Fruit fly (Drosophila melanogaster): Measurements from ENCODE around the gene Irbp18.

Irbp18 gene

dm6 chr3L:11123598-11124284 is 25.8 kb upstream of the Irbp18 start:
- no peak for TF ChIP-seq psq (optimal IDR thresholded peaks at IDR 0.05)
- no peak for TF ChIP-seq h (optimal IDR thresholded peaks at IDR 0.05)
- no peak for TF ChIP-seq insv (optimal IDR thresholded peaks at IDR 0.05)
- TF ChIP-seq Myc (optimal IDR thresholded peaks at IDR 0.05): no peak
- no peak for TF ChIP-seq Sin3A (optimal IDR thresholded peaks at IDR 0.05)

- no peak for TF ChIP-seq h (optimal IDR thresholded peaks at IDR 0.05)
- no peak for TF ChIP-seq psq (optimal IDR thresholded peaks at IDR 0.05)
- no peak for TF ChIP-seq Sin3A (optimal IDR thresholded peaks at IDR 0.05)
- TF ChIP-seq ttk (optimal IDR thresholded peaks at IDR 0.05): no peak
- TF ChIP-seq Myc (optimal IDR thresholded peaks at IDR 0.05): no peak
- no peak for TF ChIP-seq insv (optimal IDR thresholded peaks at IDR 0.05)
Observed at dm6 chr3L:11123088-11123487, 25.1 kb upstream of the Irbp18 start, which contains the start of the genes Ufd1 and NaPi-III. Gene Ufd1 (minus strand): TSS chr3L:11123216. Gene NaPi-III (plus strand): TSS chr3L:11123348.

- TF ChIP-seq Sin3A (optimal IDR thresholded peaks at IDR 0.05): no peak
- no peak for TF ChIP-seq insv (optimal IDR thresholded peaks at IDR 0.05)
- no peak for TF ChIP-seq h (optimal IDR thresholded peaks at IDR 0.05)
- no peak for TF ChIP-seq psq (optimal IDR thresholded peaks at IDR 0.05)
- TF ChIP-seq ttk (optimal IDR thresholded peaks at IDR 0.05): no peak
- TF ChIP-seq Myc (optimal IDR thresholded peaks at IDR 0.05): no peak
Observed at dm6 chr3L:11120419-11120958, 22.5 kb upstream of the Irbp18 start, which contains the start of the genes FoxK and mRpL2. Gene FoxK (minus strand): TSS chr3L:11120783. Gene mRpL2 (plus strand): TSS chr3L:11120847.

DNA sequence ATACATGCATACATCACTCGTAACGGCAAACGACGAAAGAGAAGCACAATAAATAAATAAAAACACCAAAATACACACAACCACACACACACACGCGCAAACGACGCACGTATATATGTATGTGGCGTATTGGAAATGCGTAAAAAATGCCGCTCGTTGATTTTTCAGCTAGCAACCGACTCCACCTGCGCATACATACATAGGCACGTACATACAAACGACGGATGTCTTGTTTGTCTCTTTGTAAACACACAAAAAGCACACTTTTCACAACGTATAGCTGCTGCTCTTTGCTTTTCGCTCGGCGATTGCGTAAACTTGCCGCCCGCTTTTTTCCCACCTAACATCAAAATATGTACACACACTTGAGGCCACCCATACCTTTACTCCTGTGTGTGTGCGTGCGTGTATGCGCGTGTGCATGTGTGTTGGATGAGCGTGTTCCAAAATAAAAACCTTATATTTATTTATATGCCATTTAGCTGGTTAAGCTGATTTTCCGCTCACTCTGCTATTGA is 22.0 kb upstream of the Irbp18 start:
- TF ChIP-seq Myc (optimal IDR thresholded peaks at IDR 0.05): no peak
- TF ChIP-seq h (optimal IDR thresholded peaks at IDR 0.05): no peak
- TF ChIP-seq psq (optimal IDR thresholded peaks at IDR 0.05): no peak
- no peak for TF ChIP-seq insv (optimal IDR thresholded peaks at IDR 0.05)
- TF ChIP-seq Sin3A (optimal IDR thresholded peaks at IDR 0.05): no peak
- TF ChIP-seq ttk (optimal IDR thresholded peaks at IDR 0.05): no peak

- TF ChIP-seq insv (optimal IDR thresholded peaks at IDR 0.05) (no peak), ttk (optimal IDR thresholded peaks at IDR 0.05) (no peak), psq (optimal IDR thresholded peaks at IDR 0.05) (no peak), Sin3A (optimal IDR thresholded peaks at IDR 0.05) (no peak), h (optimal IDR thresholded peaks at IDR 0.05) (no peak), Myc (optimal IDR thresholded peaks at IDR 0.05) (no peak)
Observed at dm6 chr3L:11119396-11119900, 21.5 kb upstream of the Irbp18 start.

dm6 chr3L:11118627-11119395 is 20.8 kb upstream of the Irbp18 start:
- TF ChIP-seq Myc (optimal IDR thresholded peaks at IDR 0.05) (no peak), insv (optimal IDR thresholded peaks at IDR 0.05) (no peak), ttk (optimal IDR thresholded peaks at IDR 0.05) (no peak), Sin3A (optimal IDR thresholded peaks at IDR 0.05) (no peak), psq (optimal IDR thresholded peaks at IDR 0.05) (no peak), h (optimal IDR thresholded peaks at IDR 0.05) (no peak)

DNA sequence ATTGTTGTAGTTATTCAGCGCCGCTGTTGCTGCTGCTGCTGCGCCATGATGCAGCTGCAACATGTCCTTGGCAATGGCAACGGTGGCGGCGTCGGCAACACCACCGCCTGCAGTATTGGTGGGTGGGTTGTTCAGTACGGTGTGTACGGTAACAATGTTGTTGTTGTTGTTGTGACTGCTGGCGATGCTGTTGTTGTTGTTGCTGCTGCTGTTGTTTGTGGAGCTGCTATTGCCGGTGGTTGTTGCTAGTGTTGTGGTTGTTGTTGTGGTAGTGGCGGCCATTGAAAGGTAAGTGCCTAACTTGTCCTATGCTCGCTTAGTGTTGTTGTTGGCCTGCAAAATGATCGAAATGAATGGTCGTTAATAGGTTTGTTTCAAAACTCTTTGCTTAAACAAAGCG is 19.7 kb upstream of the Irbp18 start:
- no peak for TF ChIP-seq Myc (optimal IDR thresholded peaks at IDR 0.05)
- no peak for TF ChIP-seq ttk (optimal IDR thresholded peaks at IDR 0.05)
- TF ChIP-seq Sin3A (optimal IDR thresholded peaks at IDR 0.05): no peak
- no peak for TF ChIP-seq psq (optimal IDR thresholded peaks at IDR 0.05)
- TF ChIP-seq insv (optimal IDR thresholded peaks at IDR 0.05): no peak
- TF ChIP-seq h (optimal IDR thresholded peaks at IDR 0.05): no peak

DNA sequence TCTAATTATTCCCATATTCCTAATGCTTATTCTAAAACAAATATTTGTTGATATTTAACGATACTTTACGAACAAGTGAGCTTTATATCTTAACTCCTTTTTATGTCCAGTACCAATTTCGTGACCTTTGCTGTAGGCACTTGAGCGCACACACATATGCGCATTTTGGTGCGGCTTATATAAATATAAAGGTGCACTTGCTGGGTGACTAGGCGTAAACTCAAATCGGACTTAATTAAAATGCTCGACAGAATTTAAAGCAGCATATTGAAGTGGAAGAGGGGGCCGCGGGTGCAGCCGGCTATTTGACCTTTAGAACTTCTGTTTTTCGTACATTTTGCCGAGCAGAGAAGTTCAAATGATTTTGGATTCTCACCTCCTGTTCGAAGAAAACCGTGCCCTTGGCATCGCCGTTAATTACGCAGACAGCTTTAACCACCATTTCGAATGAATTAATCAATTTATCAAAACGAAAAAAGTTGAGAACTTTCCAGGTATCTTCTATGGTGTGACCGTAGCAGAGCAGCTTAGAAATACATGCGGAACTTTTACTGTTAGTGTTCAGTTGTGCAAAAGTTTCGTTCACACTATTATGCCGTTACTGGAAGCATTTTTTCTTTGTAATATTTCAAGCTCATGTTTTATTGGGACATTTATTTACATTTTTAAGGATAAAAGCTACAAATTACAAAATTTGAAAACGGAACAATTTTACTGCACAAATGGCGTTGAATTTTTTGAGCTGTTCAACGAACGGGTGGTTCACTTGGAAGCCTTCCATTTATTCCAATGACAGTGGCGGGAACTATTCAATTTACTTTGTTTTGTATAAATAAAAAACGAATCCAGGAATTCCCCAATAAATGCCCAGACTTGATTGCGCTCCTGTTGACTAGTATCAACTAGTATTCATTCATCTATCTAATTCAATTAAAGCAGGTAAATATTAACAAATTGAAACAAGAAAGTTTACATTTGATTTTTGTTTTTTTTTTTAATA is 15.5 kb upstream of the Irbp18 start, which contains the start of gene Sod1:
Gene Sod1, minus strand, starts transcription at position 543 of the 1,000 bp plus-strand sequence.
- TF ChIP-seq Sin3A (optimal IDR thresholded peaks at IDR 0.05): no peak
- no peak for TF ChIP-seq insv (optimal IDR thresholded peaks at IDR 0.05)
- TF ChIP-seq h (optimal IDR thresholded peaks at IDR 0.05): no peak
- TF ChIP-seq psq (optimal IDR thresholded peaks at IDR 0.05): no peak
- TF ChIP-seq Myc (optimal IDR thresholded peaks at IDR 0.05): no peak
- no peak for TF ChIP-seq ttk (optimal IDR thresholded peaks at IDR 0.05)

DNA sequence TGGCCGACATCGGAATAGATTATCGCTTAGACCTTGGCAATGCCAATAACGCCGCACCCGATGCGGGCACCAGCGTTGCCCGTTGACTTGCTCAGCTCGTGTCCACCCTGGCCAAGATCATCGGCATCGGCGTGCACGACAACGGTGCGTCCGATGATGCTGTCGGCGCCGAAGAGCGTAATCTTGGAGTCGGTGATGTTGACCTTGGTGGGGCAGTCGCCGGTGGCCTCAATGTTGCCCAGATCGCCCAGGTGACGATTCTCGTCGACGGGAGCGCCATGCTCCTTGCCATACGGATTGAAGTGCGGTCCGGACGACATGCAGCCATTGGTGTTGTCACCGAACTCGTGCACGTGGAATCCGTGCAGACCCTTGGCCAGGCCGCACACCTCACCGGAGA is 14.4 kb upstream of the Irbp18 start:
- TF ChIP-seq ttk (optimal IDR thresholded peaks at IDR 0.05): no peak
- TF ChIP-seq psq (optimal IDR thresholded peaks at IDR 0.05): no peak
- no peak for TF ChIP-seq Sin3A (optimal IDR thresholded peaks at IDR 0.05)
- no peak for TF ChIP-seq h (optimal IDR thresholded peaks at IDR 0.05)

- TF ChIP-seq Sin3A (optimal IDR thresholded peaks at IDR 0.05): no peak
- no peak for TF ChIP-seq ttk (optimal IDR thresholded peaks at IDR 0.05)
- TF ChIP-seq insv (optimal IDR thresholded peaks at IDR 0.05): no peak
- no peak for TF ChIP-seq Myc (optimal IDR thresholded peaks at IDR 0.05)
- TF ChIP-seq psq (optimal IDR thresholded peaks at IDR 0.05): no peak
- TF ChIP-seq h (optimal IDR thresholded peaks at IDR 0.05): no peak
Observed at dm6 chr3L:11109454-11109853, 11.5 kb upstream of the Irbp18 start, which contains the start of the genes CG34012 and emei. Gene CG34012 (minus strand): TSS chr3L:11109505. Gene emei (plus strand): TSS chr3L:11109690.
